Worm (Caenorhabditis elegans) whole organism, L2 larva: ENCODE measurements around the gene C18H7.6.

Experiments used
- blmp-1 ChIP-seq: sonication (generic microtip); optimal IDR thresholded peaks from 2 replicates; lab custom pipeline; 2017; ENCODE audit warnings: missing genetic modification characterization, mild to moderate bottlenecking, missing compliant biosample characterization, antibody characterized with exemption, moderate library complexity; ENCODE audit not compliant: insufficient read depth
- egl-27 ChIP-seq: sonication (generic microtip); optimal IDR thresholded peaks from 3 replicates; lab custom pipeline; 2017; ENCODE audit warnings: missing biosample characterization, missing genetic modification reagents, missing genetic modification characterization
- fos-1 ChIP-seq: fragments of 150-350 bp; optimal IDR thresholded peaks from 2 replicates; lab custom pipeline; 2014; ENCODE audit warnings: missing biosample characterization, missing genetic modification characterization
- nhr-10 ChIP-seq: sonication (generic microtip); optimal IDR thresholded peaks from 2 replicates; lab custom pipeline; 2017; ENCODE audit warnings: missing biosample characterization, missing genetic modification characterization
- nhr-11 ChIP-seq: fragments of 150-350 bp; optimal IDR thresholded peaks from 2 replicates; lab custom pipeline; 2014; ENCODE audit warnings: missing biosample characterization, missing genetic modification characterization
- nhr-12 ChIP-seq: fragments of 150-350 bp; optimal IDR thresholded peaks from 2 replicates; lab custom pipeline; 2014; ENCODE audit warnings: missing biosample characterization, missing genetic modification characterization
- nhr-23 ChIP-seq: fragments of 150-350 bp; optimal IDR thresholded peaks from 2 replicates; lab custom pipeline; 2014; ENCODE audit warnings: missing biosample characterization, missing genetic modification reagents, missing genetic modification characterization
- nhr-77 ChIP-seq: fragments of 150-350 bp; optimal IDR thresholded peaks from 2 replicates; lab custom pipeline; 2014; ENCODE audit warnings: missing biosample characterization, missing genetic modification characterization
- skn-1 ChIP-seq: sonication (generic microtip); optimal IDR thresholded peaks from 2 replicates; lab custom pipeline; 2017; ENCODE audit warnings: missing biosample characterization, missing genetic modification characterization
- ztf-1 ChIP-seq: fragments of 200-800 bp; sonication (Bioruptor generic); conservative IDR thresholded peaks from 2 replicates; pipeline ENCODE4 v1.3.6; 2022; ENCODE audit warnings: missing genetic modification characterization, missing compliant biosample characterization

ce11 chrIV:625947-626548 lies 33.8 kb upstream of the C18H7.6 start:
- TF ChIP-seq ztf-1 (no peak), nhr-10 (tag; lab: Kevin White, UChicago) (no peak), fos-1 (tag; lab: Kevin White, UChicago) (no peak), nhr-12 (tag; lab: Kevin White, UChicago) (no peak), nhr-23 (no peak), egl-27 (tag; lab: Kevin White, UChicago) (no peak), nhr-11 (tag; lab: Kevin White, UChicago) (no peak), nhr-77 (tag; lab: Kevin White, UChicago) (no peak), blmp-1 (no peak), skn-1 (no peak)
